Worm (Caenorhabditis elegans) whole organism, late embryonic: ENCODE results near the gene sma-2.

Experiments used
- F13H6.1 ChIP-seq: sonication (generic microtip); optimal IDR thresholded peaks from 2 replicates; lab custom pipeline; 2016; ENCODE audit warnings: missing genetic modification characterization, missing compliant biosample characterization
- K09A11.1 ChIP-seq: sonication (generic microtip); optimal IDR thresholded peaks from 2 replicates; lab custom pipeline; 2017; ENCODE audit warnings: antibody characterized with exemption, mild to moderate bottlenecking, missing genetic modification characterization, missing compliant biosample characterization; ENCODE audit not compliant: insufficient read depth
- Y22D7AL.16 ChIP-seq: sonication (generic microtip); optimal IDR thresholded peaks from 2 replicates; lab custom pipeline; 2016; ENCODE audit warnings: missing genetic modification characterization, missing compliant biosample characterization
- ceh-19 ChIP-seq: fragments of 200-800 bp; sonication (Bioruptor generic); optimal IDR thresholded peaks from 2 replicates; lab custom pipeline; 2018; ENCODE audit warnings: mild to moderate bottlenecking, missing genetic modification characterization, missing compliant biosample characterization
- ceh-24 ChIP-seq: sonication (generic microtip); optimal IDR thresholded peaks from 2 replicates; lab custom pipeline; 2016; ENCODE audit warnings: mild to moderate bottlenecking, missing genetic modification characterization, missing compliant biosample characterization
- ceh-31 ChIP-seq: sonication (generic microtip); optimal IDR thresholded peaks from 2 replicates; lab custom pipeline; 2016; ENCODE audit warnings: missing genetic modification characterization, missing compliant biosample characterization
- ceh-34 ChIP-seq: sonication (generic microtip); optimal IDR thresholded peaks from 2 replicates; lab custom pipeline; 2016; ENCODE audit warnings: mild to moderate bottlenecking, missing genetic modification characterization, missing compliant biosample characterization
- ceh-45 ChIP-seq: fragments of 200-800 bp; sonication (Bioruptor generic); IDR thresholded peaks from 2 replicates; pipeline ENCODE4 v1.3.6; 2022; ENCODE audit warnings: missing genetic modification reagents, missing genetic modification characterization, missing compliant biosample characterization
- ceh-6 ChIP-seq: fragments of 200-800 bp; sonication (Bioruptor generic); optimal IDR thresholded peaks from 2 replicates; lab custom pipeline; 2018; ENCODE audit warnings: mild to moderate bottlenecking, missing genetic modification characterization, missing compliant biosample characterization
- ceh-9 ChIP-seq: sonication (generic microtip); optimal IDR thresholded peaks from 2 replicates; lab custom pipeline; 2016; ENCODE audit warnings: mild to moderate bottlenecking, missing genetic modification characterization, inconsistent platforms, missing compliant biosample characterization
- dmd-4 ChIP-seq: sonication (generic microtip); optimal IDR thresholded peaks from 2 replicates; lab custom pipeline; 2016; ENCODE audit warnings: borderline replicate concordance, missing genetic modification characterization, missing compliant biosample characterization
- dve-1 ChIP-seq: sonication (generic microtip); optimal IDR thresholded peaks from 2 replicates; lab custom pipeline; 2017; ENCODE audit warnings: antibody characterized with exemption, mild to moderate bottlenecking, missing genetic modification characterization, missing compliant biosample characterization
- elt-2 ChIP-seq: sonication (generic microtip); optimal IDR thresholded peaks from 2 replicates; lab custom pipeline; 2016; ENCODE audit warnings: missing genetic modification reagents, missing genetic modification characterization, missing compliant biosample characterization
- elt-4 ChIP-seq: sonication (generic microtip); optimal IDR thresholded peaks from 2 replicates; lab custom pipeline; 2016; ENCODE audit warnings: missing genetic modification characterization, missing compliant biosample characterization
- ets-4 ChIP-seq: sonication (generic microtip); optimal IDR thresholded peaks from 2 replicates; lab custom pipeline; 2016; ENCODE audit warnings: missing genetic modification characterization, missing compliant biosample characterization
- eyg-1 ChIP-seq: sonication (generic microtip); optimal IDR thresholded peaks from 2 replicates; lab custom pipeline; 2016; ENCODE audit warnings: missing genotype, missing genetic modification characterization, missing compliant biosample characterization
- hlh-15 ChIP-seq: sonication (generic microtip); optimal IDR thresholded peaks from 2 replicates; lab custom pipeline; 2016; ENCODE audit warnings: missing genetic modification characterization, missing compliant biosample characterization
- hlh-8 ChIP-seq: sonication (generic microtip); optimal IDR thresholded peaks from 2 replicates; lab custom pipeline; 2016; ENCODE audit warnings: missing genotype, missing genetic modification characterization, missing compliant biosample characterization
- nfya-1 ChIP-seq: sonication (generic microtip); optimal IDR thresholded peaks from 2 replicates; lab custom pipeline; 2017; ENCODE audit warnings: missing genetic modification characterization, mild to moderate bottlenecking, missing compliant biosample characterization, antibody characterized with exemption, moderate library complexity
- nhr-11 ChIP-seq: fragments of 150-350 bp; optimal IDR thresholded peaks from 2 replicates; lab custom pipeline; 2014; ENCODE audit warnings: missing biosample characterization, missing genetic modification characterization
- npax-4 ChIP-seq: sonication (generic microtip); optimal IDR thresholded peaks from 2 replicates; lab custom pipeline; 2016; ENCODE audit warnings: missing genetic modification characterization, missing compliant biosample characterization
- odd-2 ChIP-seq: sonication (generic microtip); optimal IDR thresholded peaks from 2 replicates; lab custom pipeline; 2017; ENCODE audit warnings: antibody characterized with exemption, mild to moderate bottlenecking, missing genetic modification characterization, missing compliant biosample characterization
- pha-2 ChIP-seq: sonication (generic microtip); optimal IDR thresholded peaks from 2 replicates; lab custom pipeline; 2017; ENCODE audit warnings: mild to moderate bottlenecking, missing genetic modification characterization, missing compliant biosample characterization
- pha-4 ChIP-seq: fragments of 150-350 bp; optimal IDR thresholded peaks from 2 replicates; lab custom pipeline; 2018; ENCODE audit warnings: missing biosample characterization, missing genetic modification reagents, missing genetic modification characterization
- pqm-1 ChIP-seq: sonication (generic microtip); optimal IDR thresholded peaks from 2 replicates; lab custom pipeline; 2016; ENCODE audit warnings: missing genetic modification characterization, missing compliant biosample characterization
- pros-1 ChIP-seq: fragments of 150-350 bp; optimal IDR thresholded peaks from 2 replicates; lab custom pipeline; 2014; ENCODE audit warnings: missing biosample characterization, missing genetic modification reagents, missing genetic modification characterization
- ref-2 ChIP-seq: sonication (generic microtip); optimal IDR thresholded peaks from 2 replicates; lab custom pipeline; 2016; ENCODE audit warnings: missing genetic modification characterization, missing compliant biosample characterization
- rnt-1 ChIP-seq: sonication (generic microtip); optimal IDR thresholded peaks from 2 replicates; lab custom pipeline; 2016; ENCODE audit warnings: missing genetic modification characterization, missing compliant biosample characterization
- syd-9 ChIP-seq: sonication (generic microtip); optimal IDR thresholded peaks from 2 replicates; lab custom pipeline; 2016; ENCODE audit warnings: mild to moderate bottlenecking, missing genetic modification characterization, moderate library complexity, missing compliant biosample characterization
- tbx-2 ChIP-seq: sonication (generic microtip); optimal IDR thresholded peaks from 2 replicates; lab custom pipeline; 2016; ENCODE audit warnings: missing genetic modification characterization, missing compliant biosample characterization
- unc-3 ChIP-seq, 2 experiments: fragments of 200-800 bp in 1 of 2; sonication (Bioruptor generic) in 1 of 2; sonication (generic microtip) in 1 of 2; conservative IDR thresholded peaks in 1 of 2; optimal IDR thresholded peaks in 1 of 2; 2 replicates each; pipeline versions ENCODE4 v1.3.6 to Lab custom; 2016 to 2022; ENCODE audit warnings: missing compliant biosample characterization in 2 of 2, missing genetic modification characterization in 2 of 2, missing genetic modification reagents in 1 of 2
- unc-42 ChIP-seq: sonication (generic microtip); optimal IDR thresholded peaks from 2 replicates; lab custom pipeline; 2016; ENCODE audit warnings: missing genotype, missing genetic modification characterization, missing compliant biosample characterization
- unc-55 ChIP-seq: sonication (generic microtip); optimal IDR thresholded peaks from 2 replicates; lab custom pipeline; 2017; ENCODE audit warnings: missing biosample characterization, missing genetic modification reagents, missing genetic modification characterization
- ztf-16 ChIP-seq: sonication (generic microtip); optimal IDR thresholded peaks from 2 replicates; lab custom pipeline; 2017; ENCODE audit warnings: missing genetic modification characterization, missing compliant biosample characterization

Gene sma-2

DNA sequence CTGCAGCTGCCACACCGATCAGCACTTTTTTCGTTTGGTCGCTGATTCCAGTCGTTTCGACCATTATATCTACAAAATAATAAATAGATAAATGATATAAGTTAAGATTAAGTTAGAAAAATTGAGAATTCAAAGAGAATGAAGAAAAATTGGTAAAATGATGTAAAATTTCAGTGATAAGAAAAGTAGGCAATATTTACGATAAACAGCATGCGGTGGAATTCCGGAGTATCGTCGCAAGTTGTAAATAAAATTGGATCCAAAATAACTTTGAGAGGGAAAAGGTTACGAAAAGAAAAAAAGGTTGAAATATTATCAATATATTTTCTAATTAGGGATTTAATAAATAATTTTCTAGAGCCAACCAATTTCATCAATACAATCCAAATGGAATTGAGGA is 5.2 kb downstream of the sma-2 start, which contains the start of gene tomm-70:
Gene tomm-70, minus strand, starts transcription at position 69 of the 400 bp plus-strand sequence.
- no peak for TF ChIP-seq pqm-1 (tag; lab: Kevin White, UChicago)
- peak; percentile 21 for TF ChIP-seq elt-2 (tag; lab: Kevin White, UChicago)

DNA sequence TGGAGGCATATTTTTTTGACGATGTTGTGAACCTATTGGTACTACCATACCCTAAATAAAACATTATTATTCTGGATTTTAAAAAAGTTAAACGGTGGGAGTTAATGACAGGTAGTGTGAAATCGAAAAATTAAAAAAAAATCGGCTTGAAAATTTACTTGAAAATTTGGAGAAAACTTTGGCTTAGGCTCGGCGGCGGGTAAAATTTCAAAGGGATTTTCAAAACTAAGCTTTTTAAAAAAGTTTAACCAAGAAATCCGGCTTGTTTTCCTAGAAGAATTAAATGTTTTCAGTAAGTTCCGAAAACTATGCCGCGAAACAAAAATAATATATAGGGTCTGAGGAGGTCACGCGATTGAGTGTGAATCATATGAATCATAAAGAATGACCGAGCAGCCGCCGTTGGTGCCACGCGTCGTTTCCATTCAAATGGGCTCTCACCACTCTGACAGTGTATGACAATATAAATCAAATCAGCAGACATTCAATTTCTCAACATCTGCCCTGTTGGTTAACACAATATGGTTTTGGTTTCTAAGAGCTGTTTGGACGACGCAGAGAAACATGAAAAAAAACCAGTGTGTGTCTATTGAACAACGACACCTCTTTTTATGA is 11.7 kb downstream of the sma-2 start, which contains the start of gene aak-1:
Gene aak-1, minus strand, starts transcription at position 51 of the 615 bp plus-strand sequence.
- no peak for TF ChIP-seq ref-2
- TF ChIP-seq elt-4 (tag; lab: Kevin White, UChicago): no peak
- peak; percentile 14 for TF ChIP-seq hlh-8
- TF ChIP-seq pha-4: no peak
- TF ChIP-seq pros-1 (tag; lab: Kevin White, UChicago): no peak
- no peak for TF ChIP-seq unc-3 (GFP tag; conservative IDR thresholded peaks at IDR 0.05; lab: Robert Waterston, UW)
- TF ChIP-seq unc-3 (tag; optimal IDR thresholded peaks at IDR 0.05; lab: Kevin White, UChicago): no peak
- TF ChIP-seq unc-55 (GFP tag; lab: Kevin White, UChicago): no peak

DNA sequence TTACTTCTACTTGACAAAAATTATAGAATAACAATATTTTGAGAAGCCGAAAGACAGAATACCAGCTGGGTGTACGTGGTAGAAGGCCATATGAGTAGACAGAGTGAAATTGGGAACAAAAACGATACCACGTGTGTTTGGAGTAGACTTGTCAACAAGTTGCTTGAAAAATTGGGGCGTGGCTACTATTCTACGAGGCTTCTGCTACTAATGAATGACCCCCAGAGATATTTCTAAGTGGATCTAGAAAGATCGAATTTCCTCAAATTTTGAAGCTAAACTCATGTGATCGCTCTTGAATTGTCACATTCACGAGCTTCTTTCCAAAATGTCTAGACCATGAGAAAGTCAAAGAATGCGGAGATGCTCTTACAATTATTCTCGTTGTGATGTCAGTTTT is 12.5 kb downstream of the sma-2 start:
- no peak for TF ChIP-seq nfya-1
- TF ChIP-seq unc-42 (tag; lab: Kevin White, UChicago): no peak
- TF ChIP-seq rnt-1 (tag; lab: Kevin White, UChicago): no peak
- no peak for TF ChIP-seq ceh-45
- TF ChIP-seq odd-2 (tag; lab: Kevin White, UChicago): no peak
- no peak for TF ChIP-seq nhr-11 (tag; lab: Kevin White, UChicago)
- TF ChIP-seq ceh-9 (tag; lab: Kevin White, UChicago): no peak
- TF ChIP-seq ceh-34 (tag; lab: Kevin White, UChicago): no peak
- TF ChIP-seq dve-1: no peak
- TF ChIP-seq Y22D7AL.16 (tag; lab: Kevin White, UChicago): no peak
- no peak for TF ChIP-seq eyg-1 (tag; lab: Kevin White, UChicago)

- TF ChIP-seq ceh-24 (tag; lab: Kevin White, UChicago) (no peak), ztf-16 (tag; lab: Kevin White, UChicago) (no peak), npax-4 (tag; lab: Kevin White, UChicago) (no peak), pha-2 (tag; lab: Kevin White, UChicago) (no peak), dve-1 (no peak), ets-4 (tag; lab: Kevin White, UChicago) (no peak), ceh-31 (tag; lab: Kevin White, UChicago) (no peak), ceh-6 (GFP tag; lab: Kevin White, UChicago) (no peak), F13H6.1 (tag; lab: Kevin White, UChicago) (no peak), syd-9 (tag; lab: Kevin White, UChicago) (no peak), K09A11.1 (tag; lab: Kevin White, UChicago) (no peak), dmd-4 (tag; lab: Kevin White, UChicago) (no peak), hlh-15 (tag; lab: Kevin White, UChicago) (no peak), tbx-2 (tag; lab: Kevin White, UChicago) (no peak)
Measured at ce11 chrIII:8763111-8763510, 13.6 kb downstream of the sma-2 start.

DNA sequence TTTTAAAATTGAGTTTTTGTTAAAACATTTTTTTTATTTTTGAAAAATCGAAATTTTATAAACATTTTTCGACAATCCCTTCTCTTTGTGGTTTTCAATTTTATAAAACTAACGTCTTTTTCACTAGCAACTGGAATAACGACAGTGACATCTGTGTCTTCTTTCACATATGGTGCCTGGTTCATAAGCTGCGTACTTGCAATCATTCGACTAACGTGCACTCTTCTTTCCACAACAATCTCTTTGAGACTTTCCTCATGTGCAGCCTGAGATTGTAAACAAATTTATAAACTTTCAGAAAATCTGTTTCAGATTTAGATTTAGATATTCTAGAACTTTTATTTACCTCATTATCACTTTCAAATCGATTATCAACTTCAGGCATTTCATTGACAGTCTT is 15.6 kb downstream of the sma-2 start:
- TF ChIP-seq hlh-8 (peak; percentile 71), ceh-19 (GFP tag; lab: Kevin White, UChicago) (no peak)
